Worm (Caenorhabditis elegans) whole organism, L4 larva: ENCODE data around the gene F59B10.3.

ENCODE experiments used
- F49E8.2 ChIP-seq: sonication (generic microtip); optimal IDR thresholded peaks from 2 replicates; lab custom pipeline; 2016; ENCODE audit warnings: missing compliant biosample characterization, mild to moderate bottlenecking, missing genetic modification characterization, borderline replicate concordance
- Y105C5A.15 ChIP-seq: fragments of 200-800 bp; sonication (Bioruptor generic); IDR thresholded peaks from 2 replicates; pipeline ENCODE4 v1.3.6; 2022; ENCODE audit warnings: missing genetic modification characterization, missing compliant biosample characterization
- Y48G9A.11 ChIP-seq: fragments of 200-800 bp; sonication (Bioruptor generic); IDR thresholded peaks from 2 replicates; pipeline ENCODE4 v1.3.6; 2022; ENCODE audit warnings: missing genetic modification reagents, missing genetic modification characterization, missing compliant biosample characterization
- aha-1 ChIP-seq: fragments of 150-350 bp; peaks from one replicate; lab custom pipeline; 2014; ENCODE audit warnings: missing biosample characterization, missing genetic modification characterization
- ama-1 ChIP-seq: fragments of 150-350 bp; optimal IDR thresholded peaks from 2 replicates; lab custom pipeline; 2014; ENCODE audit warnings: inconsistent platforms, mixed read lengths
- ceh-28 ChIP-seq: fragments of 150-350 bp; optimal IDR thresholded peaks from 2 replicates; lab custom pipeline; 2014; ENCODE audit warnings: missing biosample characterization, missing genetic modification reagents, missing genetic modification characterization
- ctbp-1 ChIP-seq: fragments of 200-800 bp; sonication (Bioruptor generic); IDR thresholded peaks from 2 replicates; pipeline ENCODE4 v1.3.6; 2022; ENCODE audit warnings: missing genetic modification reagents, missing genetic modification characterization, missing compliant biosample characterization
- daf-16 ChIP-seq, 3 experiments: sonication (generic microtip); optimal IDR thresholded peaks; 2 replicates each; lab custom pipeline; 2016 to 2017; ENCODE audit warnings: missing genetic modification characterization in 3 of 3, missing genetic modification reagents in 3 of 3, mild to moderate bottlenecking in 2 of 3, missing compliant biosample characterization in 2 of 3, missing biosample characterization in 1 of 3, moderate library complexity in 1 of 3
- dmd-6 ChIP-seq: fragments of 200-800 bp; sonication (Bioruptor generic); IDR thresholded peaks from 2 replicates; pipeline ENCODE4 v1.3.6; 2022; ENCODE audit warnings: missing genetic modification reagents, missing genetic modification characterization, missing compliant biosample characterization
- dmd-8 ChIP-seq: fragments of 200-800 bp; sonication (Bioruptor generic); IDR thresholded peaks from 2 replicates; pipeline ENCODE4 v1.3.6; 2022; ENCODE audit warnings: missing genetic modification characterization, missing compliant biosample characterization
- dmd-9 ChIP-seq: fragments of 200-800 bp; sonication (Bioruptor generic); IDR thresholded peaks from 2 replicates; pipeline ENCODE4 v1.3.6; 2022; ENCODE audit warnings: missing genetic modification reagents, missing genetic modification characterization, missing compliant biosample characterization
- duxl-1 ChIP-seq: sonication (generic microtip); optimal IDR thresholded peaks from 2 replicates; lab custom pipeline; 2016; ENCODE audit warnings: mild to moderate bottlenecking, missing genetic modification characterization, moderate library complexity, missing compliant biosample characterization; ENCODE audit not compliant: poor library complexity
- dve-1 ChIP-seq: sonication (generic microtip); optimal IDR thresholded peaks from 2 replicates; lab custom pipeline; 2017; ENCODE audit warnings: antibody characterized with exemption, mild to moderate bottlenecking, missing genetic modification characterization, missing compliant biosample characterization; ENCODE audit not compliant: insufficient read depth
- egl-43 ChIP-seq: fragments of 200-800 bp; sonication (Bioruptor generic); IDR thresholded peaks from 2 replicates; pipeline ENCODE4 v1.3.6; 2022; ENCODE audit warnings: missing genetic modification reagents, missing genetic modification characterization, missing compliant biosample characterization
- fkh-10 ChIP-seq: fragments of 150-350 bp; optimal IDR thresholded peaks from 2 replicates; lab custom pipeline; 2014; ENCODE audit warnings: missing biosample characterization, missing genetic modification reagents, missing genetic modification characterization
- hlh-11 ChIP-seq: fragments of 200-800 bp; sonication (Bioruptor generic); optimal IDR thresholded peaks from 2 replicates; lab custom pipeline; 2018; ENCODE audit warnings: mild to moderate bottlenecking, missing genetic modification characterization, missing compliant biosample characterization
- hmg-1.1 ChIP-seq: fragments of 200-800 bp; sonication (Bioruptor generic); IDR thresholded peaks from 2 replicates; pipeline ENCODE4 v1.3.6; 2022; ENCODE audit warnings: missing genetic modification reagents, missing genetic modification characterization, missing compliant biosample characterization
- lin-1 ChIP-seq: fragments of 200-800 bp; sonication (Bioruptor generic); IDR thresholded peaks from 2 replicates; pipeline ENCODE4 v1.3.6; 2022; ENCODE audit warnings: missing genetic modification reagents, missing genetic modification characterization, missing compliant biosample characterization
- lin-38 ChIP-seq: fragments of 200-800 bp; sonication (Bioruptor generic); IDR thresholded peaks from 2 replicates; pipeline ENCODE4 v1.3.6; 2022; ENCODE audit warnings: missing genetic modification reagents, missing genetic modification characterization, missing compliant biosample characterization
- lsy-2 ChIP-seq, 2 experiments: fragments of 150-350 bp in 1 of 2; sonication (generic microtip) in 1 of 2; optimal IDR thresholded peaks; 2 replicates each; lab custom pipeline; 2014 to 2017; ENCODE audit warnings: missing biosample characterization in 2 of 2, missing genetic modification characterization in 2 of 2
- mdt-29 ChIP-seq: fragments of 200-800 bp; sonication (Bioruptor generic); IDR thresholded peaks from 2 replicates; pipeline ENCODE4 v1.3.6; 2022; ENCODE audit warnings: missing genetic modification reagents, missing genetic modification characterization, missing compliant biosample characterization
- mep-1 ChIP-seq: fragments of 150-350 bp; sonication (generic microtip); optimal IDR thresholded peaks from 3 replicates; lab custom pipeline; 2014; ENCODE audit warnings: missing biosample characterization, missing genetic modification characterization
- mes-2 ChIP-seq: sonication (generic microtip); optimal IDR thresholded peaks from 2 replicates; lab custom pipeline; 2016; ENCODE audit warnings: missing genotype, mild to moderate bottlenecking, missing genetic modification characterization, missing compliant biosample characterization; ENCODE audit not compliant: poor library complexity, severe bottlenecking
- nhr-10 ChIP-seq: fragments of 150-350 bp; optimal IDR thresholded peaks from 2 replicates; lab custom pipeline; 2014; ENCODE audit warnings: missing biosample characterization, missing genetic modification characterization
- nhr-102 ChIP-seq: sonication (generic microtip); optimal IDR thresholded peaks from 2 replicates; lab custom pipeline; 2016; ENCODE audit warnings: mild to moderate bottlenecking, missing genetic modification characterization, moderate library complexity, missing compliant biosample characterization
- nhr-11 ChIP-seq: fragments of 150-350 bp; optimal IDR thresholded peaks from 2 replicates; lab custom pipeline; 2014; ENCODE audit warnings: missing biosample characterization, missing genetic modification characterization
- nhr-111 ChIP-seq: fragments of 200-800 bp; sonication (Bioruptor generic); optimal IDR thresholded peaks from 2 replicates; lab custom pipeline; 2018; ENCODE audit warnings: mild to moderate bottlenecking, missing genetic modification characterization, missing compliant biosample characterization
- nhr-41 ChIP-seq: fragments of 200-800 bp; sonication (Bioruptor generic); IDR thresholded peaks from 2 replicates; pipeline ENCODE4 v1.3.6; 2022; ENCODE audit warnings: missing genetic modification reagents, missing genetic modification characterization, missing compliant biosample characterization
- nhr-77 ChIP-seq: fragments of 150-350 bp; optimal IDR thresholded peaks from 2 replicates; lab custom pipeline; 2014; ENCODE audit warnings: missing biosample characterization, missing genetic modification characterization
- pha-4 ChIP-seq, 2 experiments: fragments of 150-350 bp in 1 of 2; fragments of 200-800 bp in 1 of 2; sonication (Bioruptor generic) in 1 of 2; IDR thresholded peaks in 1 of 2; optimal IDR thresholded peaks in 1 of 2; 2 replicates each; pipeline versions ENCODE4 v1.3.6 to Lab custom; 2014 to 2022; ENCODE audit warnings: missing genetic modification characterization in 2 of 2, missing genetic modification reagents in 2 of 2, missing biosample characterization in 1 of 2, missing compliant biosample characterization in 1 of 2
- pqm-1 ChIP-seq: sonication (generic microtip); optimal IDR thresholded peaks from 2 replicates; lab custom pipeline; 2017; ENCODE audit warnings: missing biosample characterization, missing genetic modification characterization
- saeg-2 ChIP-seq: fragments of 200-800 bp; sonication (Bioruptor generic); IDR thresholded peaks from 2 replicates; pipeline ENCODE4 v1.3.6; 2022; ENCODE audit warnings: missing genetic modification reagents, missing genetic modification characterization, missing compliant biosample characterization
- skn-1 ChIP-seq: fragments of 150-350 bp; optimal IDR thresholded peaks from 2 replicates; lab custom pipeline; 2014; ENCODE audit warnings: missing biosample characterization, missing genetic modification characterization
- snpc-1.2 ChIP-seq: fragments of 200-800 bp; sonication (Bioruptor generic); IDR thresholded peaks from 2 replicates; pipeline ENCODE4 v1.3.6; 2022; ENCODE audit warnings: missing genetic modification reagents, missing genetic modification characterization, missing compliant biosample characterization
- snpc-4 ChIP-seq: fragments of 150-350 bp; optimal IDR thresholded peaks from 2 replicates; lab custom pipeline; 2014; ENCODE audit warnings: missing biosample characterization, missing genetic modification characterization
- unc-39 ChIP-seq: sonication (generic microtip); optimal IDR thresholded peaks from 2 replicates; lab custom pipeline; 2017; ENCODE audit warnings: missing biosample characterization, missing genetic modification characterization
- unc-62 ChIP-seq, 3 experiments: fragments of 150-350 bp in 1 of 3; sonication (generic microtip); optimal IDR thresholded peaks in 2 of 3; peaks in 1 of 3; 1 replicate in 1 of 3; 2 replicates in 2 of 3; lab custom pipeline; 2014 to 2017; ENCODE audit warnings: missing biosample characterization in 3 of 3, missing genetic modification characterization in 3 of 3, missing genetic modification reagents in 3 of 3, missing genotype in 1 of 3
- vab-7 ChIP-seq: fragments of 200-800 bp; sonication (Bioruptor generic); IDR thresholded peaks from 2 replicates; pipeline ENCODE4 v1.3.6; 2022; ENCODE audit warnings: missing genetic modification reagents, missing genetic modification characterization, missing compliant biosample characterization
- zag-1 ChIP-seq: fragments of 150-350 bp; optimal IDR thresholded peaks from 2 replicates; lab custom pipeline; 2014; ENCODE audit warnings: missing biosample characterization, missing genetic modification characterization
- zfp-2 ChIP-seq: sonication (generic microtip); optimal IDR thresholded peaks from 2 replicates; lab custom pipeline; 2016; ENCODE audit warnings: mild to moderate bottlenecking, missing genetic modification characterization, missing compliant biosample characterization
- zfp-3 ChIP-seq: fragments of 200-800 bp; sonication (Bioruptor generic); conservative IDR thresholded peaks from 2 replicates; pipeline ENCODE4 v1.3.6; 2022; ENCODE audit warnings: missing genetic modification reagents, missing genetic modification characterization, missing compliant biosample characterization
- zip-11 ChIP-seq: fragments of 200-800 bp; sonication (Bioruptor generic); IDR thresholded peaks from 2 replicates; pipeline ENCODE4 v1.3.6; 2022; ENCODE audit warnings: missing genetic modification characterization, missing compliant biosample characterization
- ztf-11 ChIP-seq: fragments of 150-350 bp; optimal IDR thresholded peaks from 2 replicates; lab custom pipeline; 2014; ENCODE audit warnings: missing biosample characterization, missing genetic modification characterization

The F59B10.3 gene

ce11 chrII:10554046-10554399 lies 43.7 kb downstream of the F59B10.3 start (continued):
- TF ChIP-seq Y105C5A.15 (GFP tag; lab: Robert Waterston, UW) (0 out of 2 replicates have a peak, but pooled peaks have one; percentile 54), nhr-77 (tag; lab: Kevin White, UChicago) (no peak), pha-4 (GFP tag; IDR thresholded peaks at IDR 0.05; lab: Robert Waterston, UW) (no peak), pha-4 (tag; optimal IDR thresholded peaks at IDR 0.05; lab: Kevin White, UChicago) (no peak), daf-16 (GFP tag; optimal IDR thresholded peaks at IDR 0.05; lab: Kevin White, UChicago) (no peak), daf-16 (tag; optimal IDR thresholded peaks at IDR 0.05; lab: Kevin White, UChicago) (peak; percentile 19)

DNA sequence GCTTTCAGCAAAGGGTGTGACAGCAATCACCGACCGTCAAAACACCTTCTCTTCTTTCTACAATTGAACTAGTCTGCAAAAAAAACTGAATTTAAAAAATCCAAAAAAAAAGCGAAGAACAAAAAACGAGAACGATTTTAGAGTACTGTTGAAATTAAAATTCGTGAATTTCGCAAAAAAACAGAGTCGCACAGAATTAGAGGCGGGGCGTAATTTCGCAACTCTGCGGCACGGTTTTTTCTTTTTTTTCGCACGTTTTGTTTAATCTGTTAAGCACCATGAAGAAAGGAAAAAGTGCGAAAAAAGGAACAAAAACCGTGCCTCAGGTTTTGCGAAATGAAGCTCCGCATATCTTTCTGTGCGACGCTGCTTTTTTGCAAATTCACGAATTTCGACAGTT lies 44.6 kb downstream of the F59B10.3 start, which contains the start of gene mnk-1:
Gene mnk-1, minus strand, starts transcription at position 73 of the 400 bp plus-strand sequence.
- no peak for TF ChIP-seq egl-43 (GFP tag; lab: Robert Waterston, UW)
- TF ChIP-seq unc-39 (tag; lab: Kevin White, UChicago): no peak
- TF ChIP-seq zag-1 (tag; lab: Kevin White, UChicago): no peak
- TF ChIP-seq ama-1: no peak
- peak; percentile 87 for TF ChIP-seq aha-1 (tag; lab: Kevin White, UChicago)

DNA sequence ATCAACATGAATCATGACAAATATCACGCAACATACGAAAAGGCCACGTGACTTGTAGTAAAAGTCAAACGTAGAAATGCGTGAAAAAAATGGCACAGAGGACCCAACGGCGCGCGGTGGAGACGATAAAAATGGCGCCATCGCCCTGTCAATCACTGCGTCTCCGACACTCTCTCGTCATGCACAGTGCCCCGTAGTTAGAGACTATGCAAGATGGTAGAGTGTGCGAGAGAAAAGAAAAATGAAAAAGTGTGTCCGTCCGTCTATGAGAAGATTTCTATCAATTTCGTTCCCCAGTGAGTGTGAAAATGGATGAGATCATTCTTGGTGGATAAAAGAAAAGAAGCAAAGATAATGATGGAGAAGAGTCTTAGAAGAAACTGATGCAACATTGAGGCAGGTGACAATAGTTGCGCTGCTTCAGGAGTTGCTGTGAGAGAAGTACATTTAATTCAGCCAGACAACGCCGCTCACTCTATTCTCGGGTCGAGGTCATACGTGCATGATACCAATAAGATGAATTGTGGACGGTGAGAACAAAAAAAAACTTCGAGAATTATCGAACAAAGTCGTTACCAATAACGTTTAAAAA lies 45.2 kb downstream of the F59B10.3 start:
- TF ChIP-seq duxl-1 (tag; lab: Kevin White, UChicago) (peak; percentile 57), Y105C5A.15 (GFP tag; lab: Robert Waterston, UW) (0 out of 2 replicates have a peak, but pooled peaks have one; percentile 13), dmd-9 (no peak), nhr-10 (tag; lab: Kevin White, UChicago) (peak; percentile 79), fkh-10 (GFP tag; lab: Kevin White, UChicago) (no peak), daf-16 (GFP tag; optimal IDR thresholded peaks at IDR 0.05; lab: Kevin White, UChicago) (peak in 1 of 2 experiments; percentile 26), daf-16 (tag; optimal IDR thresholded peaks at IDR 0.05; lab: Kevin White, UChicago) (peak; percentile 26), mdt-29 (GFP tag; lab: Robert Waterston, UW) (peak; percentile 85), nhr-11 (tag; lab: Kevin White, UChicago) (peak; percentile 82), zip-11 (no peak), dmd-6 (GFP tag; lab: Robert Waterston, UW) (peak; percentile 85), snpc-1.2 (GFP tag; lab: Robert Waterston, UW) (no peak), F49E8.2 (tag; lab: Kevin White, UChicago) (no peak), lin-38 (GFP tag; lab: Robert Waterston, UW) (peak; percentile 48), nhr-41 (peak; percentile 52; the same call in 1 of the 2 replicates), ztf-11 (tag; lab: Kevin White, UChicago) (no peak), pqm-1 (peak; percentile 5), mes-2 (tag; lab: Kevin White, UChicago) (peak; percentile 48), zfp-3 (peak; percentile 31), mep-1 (tag; lab: Kevin White, UChicago) (peak; percentile 72), nhr-77 (tag; lab: Kevin White, UChicago) (peak; percentile 49), dmd-8 (GFP tag; lab: Robert Waterston, UW) (no peak), vab-7 (0 out of 2 replicates have a peak, but pooled peaks have one; percentile 23), Y48G9A.11 (no peak), lin-1 (GFP tag; lab: Robert Waterston, UW) (peak; percentile 7; the same call in 1 of the 2 replicates), nhr-111 (GFP tag; lab: Kevin White, UChicago) (peak; percentile 15), skn-1 (tag; lab: Kevin White, UChicago) (no peak), lsy-2 (tag; optimal IDR thresholded peaks at IDR 0.05; lab: Kevin White, UChicago) (peak; percentile 12 to 20), unc-62 (GFP tag; optimal IDR thresholded peaks at IDR 0.05 in 1 of 2; lab: Kevin White, UChicago) (peak in 1 of 2 experiments; percentile 95), unc-62 (tag; optimal IDR thresholded peaks at IDR 0.05; lab: Kevin White, UChicago) (no peak), egl-43 (GFP tag; lab: Robert Waterston, UW) (peak; percentile 3; the same call in 1 of the 2 replicates), ceh-28 (no peak), hlh-11 (tag; lab: Kevin White, UChicago) (peak; percentile 85), zfp-2 (tag; lab: Kevin White, UChicago) (no peak), ama-1 (peak; percentile 57), snpc-4 (tag; lab: Kevin White, UChicago) (no peak), ctbp-1 (GFP tag; lab: Robert Waterston, UW) (0 out of 2 replicates have a peak, but pooled peaks have one; percentile 45), saeg-2 (GFP tag; lab: Robert Waterston, UW) (peak; percentile 70), nhr-102 (tag; lab: Kevin White, UChicago) (peak; percentile 40), hmg-1.1 (peak; percentile 57; the same call in 1 of the 2 replicates), dve-1 (tag; lab: Kevin White, UChicago) (peak; percentile 60)
